Fruit fly (Drosophila melanogaster): ENCODE measurements around the gene RecQ5.

Gene RecQ5

DNA sequence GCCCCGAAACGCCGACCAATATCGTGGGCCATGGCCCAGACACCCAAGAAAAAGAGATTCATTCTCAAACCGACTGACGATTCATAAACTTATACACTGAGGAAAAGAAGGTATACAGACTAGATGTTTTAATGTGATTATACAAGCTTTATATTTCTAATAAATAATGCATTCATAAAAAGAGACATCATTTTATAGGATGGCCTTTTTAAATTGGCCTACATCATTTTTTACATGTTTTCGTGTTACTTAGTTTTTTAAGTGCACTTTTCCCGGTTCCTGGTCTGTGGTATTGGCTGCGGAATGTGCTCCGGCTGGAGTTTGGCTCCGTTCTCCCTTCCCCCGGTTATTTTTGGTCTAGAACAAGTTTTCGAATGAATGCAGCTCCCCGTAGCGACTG is 20.7 kb upstream of the RecQ5 start (continued):
- TF ChIP-seq CG11398 (GFP tag; optimal IDR thresholded peaks at IDR 0.05) (peak; percentile 76), sd (tag; optimal IDR thresholded peaks at IDR 0.05) (peak; percentile 78), CG1792 (GFP tag; optimal IDR thresholded peaks at IDR 0.05) (peak; percentile 41), pfk (GFP tag; optimal IDR thresholded peaks at IDR 0.05) (no peak), CG14050 (GFP tag; IDR thresholded peaks at IDR 0.05) (peak; percentile 13; the same call in 1 of the 3 replicates), CG10654 (GFP tag; optimal IDR thresholded peaks at IDR 0.05) (peak; percentile 78), Sox100B (GFP tag; optimal IDR thresholded peaks at IDR 0.05) (peak; percentile 73), tap (tag; optimal IDR thresholded peaks at IDR 0.05) (peak; percentile 80), tio (GFP tag; optimal IDR thresholded peaks at IDR 0.05) (peak; percentile 66), Mad (GFP tag; optimal IDR thresholded peaks at IDR 0.05) (peak; percentile 50), pnt (GFP tag; optimal IDR thresholded peaks at IDR 0.05) (peak; percentile 57), CG18476 (GFP tag; optimal IDR thresholded peaks at IDR 0.05) (peak; percentile 69), CG32772 (GFP tag; IDR thresholded peaks at IDR 0.05) (peak; percentile 68; the same call in 1 of the 2 replicates), crc (GFP tag; optimal IDR thresholded peaks at IDR 0.05) (peak; percentile 41), CG7839 (tag; optimal IDR thresholded peaks at IDR 0.05) (peak; percentile 80), CG11504 (tag; optimal IDR thresholded peaks at IDR 0.05) (peak; percentile 76), PHDP (tag; optimal IDR thresholded peaks at IDR 0.05) (peak; percentile 85), D (optimal IDR thresholded peaks at IDR 0.05) (no peak), D (GFP tag; optimal IDR thresholded peaks at IDR 0.05) (peak; percentile 88), Hmx (GFP tag; optimal IDR thresholded peaks at IDR 0.05) (peak; percentile 12), hbn (GFP tag; IDR thresholded peaks at IDR 0.05; ENCODE audit: partially characterized antibody) (no peak), CG4617 (GFP tag; optimal IDR thresholded peaks at IDR 0.05; ENCODE audit: borderline replicate concordance) (peak; percentile 21), eve (GFP tag; optimal IDR thresholded peaks at IDR 0.05) (peak in 1 of 2 experiments; percentile 91), CG13287 (GFP tag; IDR thresholded peaks at IDR 0.05; ENCODE audit: partially characterized antibody) (no peak), hkb (optimal IDR thresholded peaks at IDR 0.05) (no peak), hkb (GFP tag; IDR thresholded peaks at IDR 0.05) (peak; percentile 67), CG8281 (tag; optimal IDR thresholded peaks at IDR 0.05) (peak; percentile 49), CG13775 (GFP tag; optimal IDR thresholded peaks at IDR 0.05) (peak; percentile 74), aop (GFP tag; IDR thresholded peaks at IDR 0.05) (no peak), CG31365 (tag; optimal IDR thresholded peaks at IDR 0.05) (no peak), CG9932 (GFP tag; IDR thresholded peaks at IDR 0.05) (no peak), Xrp1 (GFP tag; IDR thresholded peaks at IDR 0.05) (peak; percentile 93), ap (GFP tag; IDR thresholded peaks at IDR 0.05) (peak; percentile 59; the same call in 1 of the 2 replicates), gcm2 (GFP tag; optimal IDR thresholded peaks at IDR 0.05) (peak; percentile 53), fru (optimal IDR thresholded peaks at IDR 0.05) (no peak), CG9609 (GFP tag; optimal IDR thresholded peaks at IDR 0.05) (peak; percentile 59), CG17328 (GFP tag; IDR thresholded peaks at IDR 0.05) (peak; percentile 83), Nf-YB (GFP tag; optimal IDR thresholded peaks at IDR 0.05) (peak; percentile 72), CG1024 (GFP tag; IDR thresholded peaks at IDR 0.05) (0 out of 2 replicates have a peak, but pooled peaks have one; percentile 40), CG2889 (GFP tag; IDR thresholded peaks at IDR 0.05) (0 out of 3 replicates have a peak, but pooled peaks have one; percentile 15), Dad (GFP tag; optimal IDR thresholded peaks at IDR 0.05) (peak; percentile 38), ewg (GFP tag; optimal IDR thresholded peaks at IDR 0.05) (peak; percentile 68), odd (GFP tag; optimal IDR thresholded peaks at IDR 0.05) (peak; percentile 35), CG2678 (tag; optimal IDR thresholded peaks at IDR 0.05) (peak; percentile 85), CG10979 (tag; optimal IDR thresholded peaks at IDR 0.05) (peak; percentile 95), Deaf1 (tag; optimal IDR thresholded peaks at IDR 0.05) (peak; percentile 50), Awh (GFP tag; IDR thresholded peaks at IDR 0.05) (peak; percentile 62), CG8089 (GFP tag; optimal IDR thresholded peaks at IDR 0.05) (peak; percentile 54), CG7928 (GFP tag; optimal IDR thresholded peaks at IDR 0.05) (no peak), onecut (GFP tag; IDR thresholded peaks at IDR 0.05) (peak; percentile 75), stc (GFP tag; IDR thresholded peaks at IDR 0.05) (peak; percentile 27; the same call in 1 of the 2 replicates), CG10959 (GFP tag; IDR thresholded peaks at IDR 0.05) (peak; percentile 80)
